Fruit fly (Drosophila melanogaster): ENCODE data around the gene Ddc.

DNA sequence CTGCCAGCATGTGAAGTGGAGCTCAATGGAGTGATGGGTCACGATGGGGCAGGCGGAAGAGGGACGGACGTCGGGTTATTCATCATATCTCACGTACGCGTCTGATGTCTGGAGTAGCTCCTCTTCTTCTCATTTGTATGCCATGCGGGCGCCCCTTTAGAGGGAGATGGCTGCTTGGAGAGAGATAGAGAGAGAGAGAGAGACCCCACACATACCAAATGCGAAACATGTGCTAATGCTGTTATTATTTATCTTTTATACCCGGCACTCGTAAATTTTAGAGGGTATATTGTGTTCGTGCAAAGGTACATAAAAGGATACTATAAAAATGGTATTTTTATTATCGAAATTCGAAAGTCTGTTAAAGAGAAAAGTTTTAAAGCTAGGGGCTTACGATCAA is 25.9 kb upstream of the Ddc start:
- TF ChIP-seq Hr83 (GFP tag; optimal IDR thresholded peaks at IDR 0.05; ENCODE audit: poor library complexity, severe bottlenecking) (no peak), dl (GFP tag; optimal IDR thresholded peaks at IDR 0.05; ENCODE audit: insufficient read depth in 1 of 2, partially characterized antibody in 2 of 2) (no peak), Hr78 (GFP tag; optimal IDR thresholded peaks at IDR 0.05) (no peak), Dif (GFP tag; optimal IDR thresholded peaks at IDR 0.05; ENCODE audit: partially characterized antibody) (no peak), psq (GFP tag; optimal IDR thresholded peaks at IDR 0.05) (peak; percentile 13), h (GFP tag; optimal IDR thresholded peaks at IDR 0.05) (peak; percentile 22), usp (GFP tag; optimal IDR thresholded peaks at IDR 0.05) (no peak), Mio (GFP tag; optimal IDR thresholded peaks at IDR 0.05) (no peak), Sp1 (GFP tag; optimal IDR thresholded peaks at IDR 0.05) (no peak), OdsH (GFP tag; optimal IDR thresholded peaks at IDR 0.05) (no peak)

All from whole organism, wandering third instar larva.